In genomic region chr2L:21299564-21299963, dm6 we compare ENCODE assay signal across 2 fruit fly cellular contexts.
TF ChIP-seq lines count a peak whose summit lies in the region.

No protein-coding gene starts in this region.

- peak; percentile 57 for TF ChIP-seq CTCF in whole organism, embryonic (GFP tag; optimal IDR thresholded peaks at IDR 0.05; lab: Kevin White, UChicago)

TF ChIP-seq in whole organism, embryonic, 481 proteins besides CTCF, POLR2A, EP300 and RAD21:
- TF ChIP-seq cwo (GFP tag; optimal IDR thresholded peaks at IDR 0.05; lab: Kevin White, UChicago) (peak; percentile 18), CG7987 (GFP tag; optimal IDR thresholded peaks at IDR 0.05; lab: Kevin White, UChicago) (peak; percentile 94), CG14860 (GFP tag; IDR thresholded peaks at IDR 0.05; lab: Robert Waterston, UW; ENCODE audit: partially characterized antibody) (no peak), CG2199 (GFP tag; IDR thresholded peaks at IDR 0.05; lab: Robert Waterston, UW) (peak; percentile 36; the same call in 1 of the 3 replicates), z (GFP tag; IDR thresholded peaks at IDR 0.05; lab: Robert Waterston, UW) (no peak), sug (tag; optimal IDR thresholded peaks at IDR 0.05; lab: Kevin White, UChicago) (peak; percentile 95), exex (tag; optimal IDR thresholded peaks at IDR 0.05; lab: Kevin White, UChicago) (peak; percentile 27), Vsx1 (GFP tag; optimal IDR thresholded peaks at IDR 0.05; lab: Kevin White, UChicago) (no peak), en (GFP tag; optimal IDR thresholded peaks at IDR 0.05; lab: Kevin White, UChicago) (no peak), CG34376 (GFP tag; optimal IDR thresholded peaks at IDR 0.05; lab: Kevin White, UChicago) (peak; percentile 52)

TF ChIP-seq in whole organism, prepupa, 60 proteins besides CTCF, POLR2A, EP300 and RAD21:
- TF ChIP-seq svp (GFP tag; lab: Kevin White, UChicago) (peak; percentile 92), spab (GFP tag; optimal IDR thresholded peaks at IDR 0.05; lab: Kevin White, UChicago) (no peak)
TF ChIP-seq in whole organism, prepupa: peak in this region for 1.
